Fruit fly (Drosophila melanogaster): ENCODE results near the gene Root.

DNA sequence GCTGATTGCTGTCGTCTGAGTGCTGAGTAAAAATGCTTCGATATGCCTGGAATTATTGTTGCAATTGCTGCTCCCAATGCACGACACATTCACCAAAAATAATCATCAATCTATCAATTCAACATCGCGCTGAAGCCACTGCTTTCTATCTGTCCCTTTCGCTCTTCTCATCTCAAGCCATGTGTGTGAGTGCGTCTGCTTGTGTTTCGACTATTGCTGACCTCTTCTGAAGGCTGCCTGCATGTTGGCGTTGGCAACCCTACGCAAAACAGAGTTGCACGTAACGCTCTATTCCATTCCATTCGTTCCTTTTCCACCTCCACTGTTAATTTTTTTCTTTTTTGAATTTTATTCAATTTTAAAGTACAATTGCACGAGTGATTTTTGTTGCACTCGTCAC is 47.4 kb upstream of the Root start:
- TF ChIP-seq dsf (GFP tag; optimal IDR thresholded peaks at IDR 0.05; ENCODE audit: borderline replicate concordance): no peak
- no peak for TF ChIP-seq N (GFP tag; optimal IDR thresholded peaks at IDR 0.05)
